Worm (Caenorhabditis elegans) whole organism, L3 larva: Measurements from ENCODE around the gene Y59C2A.2.
A peak's percentile ranks its signal among the peaks of the same experiment; 100 is the strongest.
"Not testable (repeated sequence)": the region's sequence is repeated elsewhere in the genome, so short reads cannot be mapped to it uniquely, and the experiment has no call there.

Experiments used
- aly-2 ChIP-seq: fragments of 150-350 bp; optimal IDR thresholded peaks from 2 replicates; lab custom pipeline; 2014; ENCODE audit warnings: missing biosample characterization, missing genetic modification characterization
- ama-1 ChIP-seq: fragments of 150-350 bp; optimal IDR thresholded peaks from 2 replicates; lab custom pipeline; 2018
- ceh-9 ChIP-seq: sonication (generic microtip); optimal IDR thresholded peaks from 2 replicates; lab custom pipeline; 2018; ENCODE audit warnings: missing biosample characterization, missing genetic modification characterization
- daf-12 ChIP-seq: fragments of 150-350 bp; optimal IDR thresholded peaks from 2 replicates; lab custom pipeline; 2014; ENCODE audit warnings: missing biosample characterization, missing genetic modification reagents, missing genetic modification characterization
- egl-27 ChIP-seq: sonication (generic microtip); optimal IDR thresholded peaks from 4 replicates; lab custom pipeline; 2017; ENCODE audit warnings: missing biosample characterization, missing genetic modification reagents, missing genetic modification characterization
- egl-5 ChIP-seq: fragments of 150-350 bp; optimal IDR thresholded peaks from 2 replicates; lab custom pipeline; 2017; ENCODE audit warnings: missing biosample characterization, missing genetic modification reagents, missing genetic modification characterization, inconsistent platforms
- elt-1 ChIP-seq: fragments of 150-350 bp; optimal IDR thresholded peaks from 2 replicates; lab custom pipeline; 2014; ENCODE audit warnings: missing biosample characterization, missing genetic modification characterization
- elt-2 ChIP-seq: sonication (generic microtip); optimal IDR thresholded peaks from 2 replicates; lab custom pipeline; 2016; ENCODE audit warnings: missing genetic modification reagents, mild to moderate bottlenecking, missing genetic modification characterization, missing compliant biosample characterization
- eor-1 ChIP-seq, 2 experiments: fragments of 150-350 bp; optimal IDR thresholded peaks; 2 replicates each; lab custom pipeline; 2014 to 2018; ENCODE audit warnings: missing biosample characterization in 2 of 2, missing genetic modification characterization in 2 of 2
- fkh-10 ChIP-seq: sonication (generic microtip); optimal IDR thresholded peaks from 2 replicates; lab custom pipeline; 2017; ENCODE audit warnings: missing biosample characterization, missing genetic modification reagents, missing genetic modification characterization
- fkh-2 ChIP-seq: fragments of 150-350 bp; optimal IDR thresholded peaks from 2 replicates; lab custom pipeline; 2014; ENCODE audit warnings: missing biosample characterization, missing genetic modification reagents, missing genetic modification characterization
- hmg-11 ChIP-seq: sonication (generic microtip); optimal IDR thresholded peaks from 2 replicates; lab custom pipeline; 2016; ENCODE audit warnings: missing genetic modification characterization, missing compliant biosample characterization
- jun-1 ChIP-seq: fragments of 150-350 bp; optimal IDR thresholded peaks from 2 replicates; lab custom pipeline; 2014; ENCODE audit warnings: missing biosample characterization, missing genetic modification reagents, missing genetic modification characterization
- lin-39 ChIP-seq: fragments of 150-350 bp; optimal IDR thresholded peaks from 2 replicates; lab custom pipeline; 2018; ENCODE audit warnings: missing biosample characterization, missing genetic modification reagents, missing genetic modification characterization
- lsy-12 ChIP-seq: sonication (generic microtip); optimal IDR thresholded peaks from 2 replicates; lab custom pipeline; 2016; ENCODE audit warnings: mild to moderate bottlenecking, missing genetic modification characterization, missing compliant biosample characterization
- mdl-1 ChIP-seq: fragments of 150-350 bp; optimal IDR thresholded peaks from 2 replicates; lab custom pipeline; 2014; ENCODE audit warnings: missing biosample characterization, missing genetic modification characterization
- mml-1 ChIP-seq: fragments of 150-350 bp; sonication (generic microtip); optimal IDR thresholded peaks from 3 replicates; lab custom pipeline; 2014; ENCODE audit warnings: missing biosample characterization, missing genetic modification characterization
- nhr-11 ChIP-seq: fragments of 150-350 bp; optimal IDR thresholded peaks from 2 replicates; lab custom pipeline; 2014; ENCODE audit warnings: missing biosample characterization, missing genetic modification characterization
- nhr-237 ChIP-seq: fragments of 150-350 bp; optimal IDR thresholded peaks from 2 replicates; lab custom pipeline; 2014; ENCODE audit warnings: missing biosample characterization, missing genetic modification characterization
- nhr-25 ChIP-seq: sonication (generic microtip); optimal IDR thresholded peaks from 2 replicates; lab custom pipeline; 2017; ENCODE audit warnings: missing biosample characterization, missing genetic modification characterization
- nhr-28 ChIP-seq: fragments of 150-350 bp; optimal IDR thresholded peaks from 2 replicates; lab custom pipeline; 2014; ENCODE audit warnings: missing biosample characterization, missing genetic modification characterization
- nhr-67 ChIP-seq: fragments of 150-350 bp; optimal IDR thresholded peaks from 2 replicates; lab custom pipeline; 2014; ENCODE audit warnings: missing biosample characterization, missing genetic modification characterization
- nhr-76 ChIP-seq: fragments of 150-350 bp; sonication (generic microtip); optimal IDR thresholded peaks from 5 replicates; lab custom pipeline; 2014; ENCODE audit warnings: missing biosample characterization, missing genetic modification characterization
- pqm-1 ChIP-seq: fragments of 150-350 bp; optimal IDR thresholded peaks from 2 replicates; lab custom pipeline; 2017; ENCODE audit warnings: missing biosample characterization, missing genetic modification characterization, inconsistent platforms
- skn-1 ChIP-seq: fragments of 150-350 bp; optimal IDR thresholded peaks from 2 replicates; lab custom pipeline; 2014; ENCODE audit warnings: missing biosample characterization, missing genetic modification characterization
- unc-62 ChIP-seq: fragments of 150-350 bp; sonication (generic microtip); optimal IDR thresholded peaks from 4 replicates; lab custom pipeline; 2014; ENCODE audit warnings: missing biosample characterization, missing genetic modification reagents, missing genetic modification characterization
- ztf-11 ChIP-seq: fragments of 150-350 bp; optimal IDR thresholded peaks from 2 replicates; lab custom pipeline; 2014; ENCODE audit warnings: missing biosample characterization, missing genetic modification characterization
- ztf-4 ChIP-seq: fragments of 150-350 bp; optimal IDR thresholded peaks from 2 replicates; lab custom pipeline; 2014; ENCODE audit warnings: missing biosample characterization, missing genetic modification characterization

The Y59C2A.2 gene

DNA sequence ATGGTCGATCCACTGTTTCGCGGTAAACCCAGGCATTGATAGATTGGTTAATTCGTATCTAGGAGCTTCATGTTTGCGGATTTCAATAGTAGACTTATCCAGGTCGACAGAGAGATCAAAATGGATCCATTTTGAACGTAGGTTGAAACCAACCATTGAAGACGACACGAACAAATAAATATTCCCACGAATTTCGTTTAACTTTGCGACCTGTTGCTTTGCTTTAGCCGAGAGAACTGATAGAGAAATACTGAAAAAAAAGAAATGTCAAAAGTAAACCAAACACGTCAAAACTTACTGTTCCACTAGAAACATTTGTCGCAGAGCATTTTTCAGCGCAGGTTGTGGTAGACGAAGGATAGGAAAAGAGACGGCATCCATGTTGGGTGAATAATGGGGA is 35.6 kb downstream of the Y59C2A.2 start, which contains the start of gene fbxb-38:
fbxb-38 (minus strand) TSS at position 390 of the 400 bp plus-strand sequence.
- TF ChIP-seq skn-1 (no peak), elt-1 (no peak), nhr-28 (tag; lab: Kevin White, UChicago) (no peak), hmg-11 (no peak), daf-12 (tag; lab: Kevin White, UChicago) (no peak), pqm-1 (tag; lab: Kevin White, UChicago) (no peak)

DNA sequence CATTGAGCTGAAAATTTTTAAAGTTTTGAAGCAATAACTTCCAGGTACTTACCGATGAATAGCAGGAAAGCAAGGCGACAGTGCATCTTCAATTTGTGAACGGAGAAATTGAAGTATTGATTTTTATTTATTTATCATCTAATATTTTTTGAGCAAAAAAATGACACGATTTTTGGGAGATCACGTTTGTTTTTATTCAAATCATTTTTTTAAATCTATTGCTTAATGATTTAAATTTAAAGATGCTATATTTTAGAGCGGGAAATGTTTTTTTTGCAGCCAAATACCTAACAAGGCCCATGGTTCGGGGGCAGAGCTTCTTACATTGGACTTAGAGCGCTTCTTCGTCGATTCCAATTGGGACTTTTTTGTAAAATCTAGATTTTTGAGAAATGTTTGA is 37.6 kb downstream of the Y59C2A.2 start, which contains the start of gene C33C12.4:
C33C12.4 (minus strand) TSS at position 101 of the 400 bp plus-strand sequence.
- no peak for TF ChIP-seq ama-1
- TF ChIP-seq fkh-10 = no peak
- no peak for TF ChIP-seq eor-1 (tag; optimal IDR thresholded peaks at IDR 0.05; lab: Kevin White, UChicago)
- no peak for TF ChIP-seq fkh-2 (tag; lab: Kevin White, UChicago)
- TF ChIP-seq nhr-237 (tag; lab: Kevin White, UChicago) = no peak
- TF ChIP-seq nhr-76 = no peak
- TF ChIP-seq mml-1 = no peak
- TF ChIP-seq nhr-11 = no peak
- TF ChIP-seq hmg-11 = no peak
- no peak for TF ChIP-seq ztf-11 (tag; lab: Kevin White, UChicago)
- no peak for TF ChIP-seq nhr-25
- TF ChIP-seq elt-2 (tag; lab: Kevin White, UChicago) = no peak
- TF ChIP-seq egl-27 (tag; lab: Kevin White, UChicago) = no peak

DNA sequence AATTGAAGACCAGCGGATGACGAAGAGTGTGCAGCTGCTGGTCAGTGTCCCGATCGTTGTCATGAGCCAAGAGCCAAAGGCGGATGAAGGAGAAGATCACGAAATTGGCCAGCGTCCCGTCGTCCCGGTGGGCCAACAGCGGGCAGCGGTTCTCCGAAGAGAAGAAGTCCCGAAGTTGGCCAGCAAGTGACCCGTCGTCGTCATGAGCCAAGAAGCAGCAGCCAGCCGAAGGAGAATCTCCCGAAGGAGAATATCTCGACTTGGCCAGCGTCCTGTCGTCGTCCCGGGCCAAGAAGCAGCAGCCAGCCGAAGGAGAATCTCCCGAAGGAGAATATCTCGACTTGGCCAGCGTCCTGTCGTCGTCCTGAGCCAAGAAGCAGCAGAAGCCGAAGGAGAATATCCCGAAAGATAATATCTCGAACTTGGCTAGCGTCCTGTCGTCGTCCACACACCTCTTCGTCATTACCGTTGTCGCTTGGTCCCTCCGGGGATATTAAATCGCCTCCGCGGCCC is 40.5 kb downstream of the Y59C2A.2 start, which contains the start of gene C33C12.11:
C33C12.11 (minus strand) TSS at position 463 of the 513 bp plus-strand sequence.
- not testable (repeated sequence) for TF ChIP-seq egl-5, ceh-9, lin-39 (tag; lab: Kevin White, UChicago)

DNA sequence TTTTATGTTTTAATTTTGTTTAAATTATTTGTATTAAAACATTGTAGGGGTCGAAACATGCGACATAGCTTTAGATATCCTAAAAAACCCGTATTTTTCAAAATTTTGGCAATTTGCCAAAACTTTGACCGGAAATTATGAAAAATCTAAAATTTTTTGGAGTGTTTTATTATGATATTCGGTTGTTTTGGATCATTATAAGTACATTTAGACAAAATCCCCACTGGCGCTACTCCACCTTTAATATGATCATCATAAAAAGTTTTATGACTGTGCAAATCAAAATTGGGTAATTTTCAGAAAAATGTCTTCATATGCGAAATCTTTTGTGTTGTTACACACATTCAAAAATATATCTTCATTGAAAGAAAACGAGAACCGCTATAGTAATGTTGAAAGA is 50.2 kb downstream of the Y59C2A.2 start, which contains the start of gene math-18:
math-18 (plus strand) TSS at position 301 of the 400 bp plus-strand sequence.
- not testable (repeated sequence) for TF ChIP-seq elt-1; nhr-76; ztf-4 (tag; lab: Kevin White, UChicago)

DNA sequence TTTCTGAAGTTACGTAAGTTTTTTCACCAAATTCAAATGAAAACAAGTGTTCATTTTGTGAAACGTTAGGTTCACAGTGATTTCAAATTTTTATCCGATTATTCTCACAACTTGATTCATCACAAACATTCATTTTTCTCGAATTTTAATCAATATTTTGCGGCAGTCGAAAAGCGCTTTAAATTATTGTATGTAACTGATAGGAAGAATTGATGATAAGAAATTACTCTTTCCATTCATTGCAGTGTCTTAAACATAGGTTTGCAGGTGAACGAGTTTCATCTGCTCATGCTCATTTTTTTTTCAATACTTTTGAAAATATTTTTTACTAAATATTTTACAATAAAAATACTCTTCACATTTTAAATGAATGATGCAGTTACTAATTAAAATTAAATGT is 51.5 kb downstream of the Y59C2A.2 start:
- TF ChIP-seq nhr-76 (no peak), pqm-1 (tag; lab: Kevin White, UChicago) (peak; percentile 9)

DNA sequence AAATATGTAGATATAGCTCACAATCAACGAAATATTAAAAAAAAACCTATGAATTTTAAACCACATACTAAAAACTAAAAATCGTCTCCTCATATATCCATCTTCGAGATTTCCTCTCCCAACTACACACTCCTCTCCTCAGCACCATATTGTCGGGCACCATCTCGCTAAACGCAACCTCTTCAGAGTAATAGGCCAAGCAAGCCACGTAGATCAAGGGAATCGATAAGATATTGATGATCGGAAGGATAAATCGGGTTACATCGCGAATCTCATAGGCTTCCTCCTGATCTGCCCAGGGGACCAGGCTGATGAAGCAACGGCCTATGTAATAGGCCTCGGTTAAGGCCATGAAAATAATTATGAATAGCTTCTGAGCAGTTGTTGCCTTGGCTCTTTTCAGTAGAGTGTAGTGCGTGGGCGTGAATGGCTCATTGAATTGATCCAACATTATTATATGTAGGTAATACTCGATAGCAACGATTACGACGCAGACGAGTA is 53.4 kb downstream of the Y59C2A.2 start, which contains the start of the genes C40A11.7 and C40A11.8:
C40A11.7 (minus strand) TSS at position 101 of the 501 bp plus-strand sequence.
C40A11.8 (minus strand) TSS at position 451 of the 501 bp plus-strand sequence.
- TF ChIP-seq lsy-12 (no peak), nhr-237 (tag; lab: Kevin White, UChicago) (no peak), jun-1 (no peak), ceh-9 (tag; lab: Kevin White, UChicago) (no peak), mdl-1 (tag; lab: Kevin White, UChicago) (no peak), nhr-67 (tag; lab: Kevin White, UChicago) (no peak)

DNA sequence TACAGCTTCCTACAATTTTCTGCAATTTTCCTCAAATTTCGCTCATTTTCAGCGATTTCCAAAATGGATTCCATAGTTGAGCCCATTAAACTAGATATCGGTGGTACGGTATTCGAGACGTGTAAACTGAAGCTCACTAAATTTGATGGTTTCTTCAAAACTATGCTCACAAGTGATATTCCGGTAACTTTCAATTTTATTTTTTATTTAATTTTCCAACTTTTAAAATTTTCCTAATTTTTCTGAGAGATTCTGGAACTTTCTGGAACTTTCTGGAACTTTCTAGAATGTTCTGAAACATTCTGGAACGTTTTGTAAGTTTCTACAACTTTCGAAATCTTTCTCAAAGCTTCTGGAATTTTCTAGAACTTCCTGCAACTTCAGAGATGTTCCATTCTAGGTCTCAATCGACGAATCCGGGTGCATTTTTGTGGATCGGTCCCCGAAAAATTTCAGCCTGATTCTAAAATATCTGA is 57.0 kb downstream of the Y59C2A.2 start, which contains the start of gene C40A11.2:
C40A11.2 (plus strand) TSS at position 51 of the 476 bp plus-strand sequence.
- TF ChIP-seq nhr-76 (no peak), ztf-11 (tag; lab: Kevin White, UChicago) (no peak), nhr-11 (no peak), egl-27 (tag; lab: Kevin White, UChicago) (no peak), aly-2 (no peak), elt-1 (no peak), unc-62 (GFP tag; lab: Kevin White, UChicago) (no peak), lsy-12 (no peak), lin-39 (tag; lab: Kevin White, UChicago) (no peak), nhr-237 (tag; lab: Kevin White, UChicago) (no peak), ztf-4 (tag; lab: Kevin White, UChicago) (no peak), nhr-28 (tag; lab: Kevin White, UChicago) (no peak)
